Worm (Caenorhabditis elegans): ENCODE results near the gene crn-4.
A peak's percentile ranks its signal among the peaks of the same experiment; 100 is the strongest.

Gene crn-4

ce11 chrX:2216242-2216641 lies 41.7 kb downstream of the crn-4 start:
- TF ChIP-seq aly-2 (tag; optimal IDR thresholded peaks at IDR 0.05) (no peak), hmg-11 (tag; optimal IDR thresholded peaks at IDR 0.05) (no peak)

- no peak for TF ChIP-seq zag-1 (tag; optimal IDR thresholded peaks at IDR 0.05)
- no peak for TF ChIP-seq hmg-11 (tag; optimal IDR thresholded peaks at IDR 0.05)
- no peak for TF ChIP-seq unc-62 (GFP tag; optimal IDR thresholded peaks at IDR 0.05)
- no peak for TF ChIP-seq fkh-2 (tag; optimal IDR thresholded peaks at IDR 0.05)
- TF ChIP-seq pha-4 (tag; optimal IDR thresholded peaks at IDR 0.05): peak; percentile 22
- TF ChIP-seq lsy-12 (tag; optimal IDR thresholded peaks at IDR 0.05): no peak
- TF ChIP-seq ztf-11 (tag; optimal IDR thresholded peaks at IDR 0.05): no peak
- TF ChIP-seq lin-39 (tag; optimal IDR thresholded peaks at IDR 0.05): no peak
- no peak for TF ChIP-seq egl-27 (tag; optimal IDR thresholded peaks at IDR 0.05)
- no peak for TF ChIP-seq lin-15B (tag; optimal IDR thresholded peaks at IDR 0.05)
- TF ChIP-seq daf-12 (tag; optimal IDR thresholded peaks at IDR 0.05): no peak
- no peak for TF ChIP-seq eor-1 (tag; optimal IDR thresholded peaks at IDR 0.05)
- no peak for TF ChIP-seq ceh-28 (tag; optimal IDR thresholded peaks at IDR 0.05)
- no peak for TF ChIP-seq nhr-23 (tag; optimal IDR thresholded peaks at IDR 0.05)
- no peak for TF ChIP-seq fos-1 (tag; optimal IDR thresholded peaks at IDR 0.05)
- TF ChIP-seq nhr-25 (tag; optimal IDR thresholded peaks at IDR 0.05): peak; percentile 32
- TF ChIP-seq pqm-1 (tag; optimal IDR thresholded peaks at IDR 0.05): peak; percentile 1
- peak; percentile 57 for TF ChIP-seq elt-2 (tag; optimal IDR thresholded peaks at IDR 0.05)
- TF ChIP-seq snpc-4 (tag; optimal IDR thresholded peaks at IDR 0.05): no peak
- no peak for TF ChIP-seq unc-39 (tag; optimal IDR thresholded peaks at IDR 0.05)
- TF ChIP-seq nhr-43 (tag; optimal IDR thresholded peaks at IDR 0.05; ENCODE audit: poor library complexity, severe bottlenecking): peak; percentile 43
- peak in 2 of 3 experiments; percentile 76 to 86 for TF ChIP-seq elt-3 (tag; optimal IDR thresholded peaks at IDR 0.05)
- no peak for TF ChIP-seq skn-1 (tag; optimal IDR thresholded peaks at IDR 0.05)
- TF ChIP-seq ztf-4 (tag; optimal IDR thresholded peaks at IDR 0.05): no peak
- no peak for TF ChIP-seq nhr-76 (tag; optimal IDR thresholded peaks at IDR 0.05)
- TF ChIP-seq fkh-10 (GFP tag; optimal IDR thresholded peaks at IDR 0.05): no peak
- TF ChIP-seq jun-1 (tag; optimal IDR thresholded peaks at IDR 0.05): no peak
- no peak for TF ChIP-seq ceh-82 (tag; optimal IDR thresholded peaks at IDR 0.05)
- TF ChIP-seq nhr-67 (tag; optimal IDR thresholded peaks at IDR 0.05): no peak
- TF ChIP-seq ama-1 (optimal IDR thresholded peaks at IDR 0.05): no peak
- TF ChIP-seq ZK546.5 (tag; optimal IDR thresholded peaks at IDR 0.05): no peak
- peak; percentile 1 for TF ChIP-seq mdl-1 (tag; optimal IDR thresholded peaks at IDR 0.05)
- no peak for TF ChIP-seq tbx-2 (tag; optimal IDR thresholded peaks at IDR 0.05)
- no peak for TF ChIP-seq nhr-11 (tag; optimal IDR thresholded peaks at IDR 0.05)
- TF ChIP-seq sea-2 (GFP tag; optimal IDR thresholded peaks at IDR 0.05): no peak
- TF ChIP-seq egl-5 (tag; optimal IDR thresholded peaks at IDR 0.05): no peak
- no peak for TF ChIP-seq nhr-77 (tag; optimal IDR thresholded peaks at IDR 0.05)
- TF ChIP-seq nfya-1 (tag; optimal IDR thresholded peaks at IDR 0.05; ENCODE audit: insufficient read depth): peak; percentile 22
- TF ChIP-seq nhr-28 (tag; optimal IDR thresholded peaks at IDR 0.05): no peak
- no peak for TF ChIP-seq ceh-16 (tag; optimal IDR thresholded peaks at IDR 0.05)
- TF ChIP-seq mml-1 (tag; optimal IDR thresholded peaks at IDR 0.05): no peak
- no peak for TF ChIP-seq aly-2 (tag; optimal IDR thresholded peaks at IDR 0.05)
- TF ChIP-seq R02D3.7 (tag; optimal IDR thresholded peaks at IDR 0.05): no peak
- TF ChIP-seq nhr-12 (tag; optimal IDR thresholded peaks at IDR 0.05): no peak
Measured at ce11 chrX:2215108-2215507, 42.8 kb downstream of the crn-4 start.

- TF ChIP-seq pha-4 (tag; optimal IDR thresholded peaks at IDR 0.05): no peak
- peak; percentile 77 for TF ChIP-seq nhr-23 (tag; optimal IDR thresholded peaks at IDR 0.05)
- TF ChIP-seq nhr-67 (tag; optimal IDR thresholded peaks at IDR 0.05): no peak
- no peak for TF ChIP-seq elt-2 (tag; optimal IDR thresholded peaks at IDR 0.05)
- TF ChIP-seq zag-1 (tag; optimal IDR thresholded peaks at IDR 0.05): no peak
- no peak for TF ChIP-seq elt-3 (tag; optimal IDR thresholded peaks at IDR 0.05)
- TF ChIP-seq lin-15B (tag; optimal IDR thresholded peaks at IDR 0.05): no peak
Measured at ce11 chrX:2214454-2214853, 43.4 kb downstream of the crn-4 start.
